Worm (Caenorhabditis elegans) whole organism, late embryonic: ENCODE measurements around the gene C15H7.4.

Experiments
- ama-1 ChIP-seq: fragments of 150-350 bp; optimal IDR thresholded peaks from 2 replicates; lab custom pipeline; 2014
- ceh-24 ChIP-seq: sonication (generic microtip); optimal IDR thresholded peaks from 2 replicates; lab custom pipeline; 2016; ENCODE audit warnings: mild to moderate bottlenecking, missing genetic modification characterization, missing compliant biosample characterization
- dmd-4 ChIP-seq: sonication (generic microtip); optimal IDR thresholded peaks from 2 replicates; lab custom pipeline; 2016; ENCODE audit warnings: borderline replicate concordance, missing genetic modification characterization, missing compliant biosample characterization
- elt-4 ChIP-seq: sonication (generic microtip); optimal IDR thresholded peaks from 2 replicates; lab custom pipeline; 2016; ENCODE audit warnings: missing genetic modification characterization, missing compliant biosample characterization
- fkh-6 ChIP-seq: sonication (generic microtip); optimal IDR thresholded peaks from 2 replicates; lab custom pipeline; 2016; ENCODE audit warnings: missing genetic modification characterization, missing compliant biosample characterization
- hlh-15 ChIP-seq: sonication (generic microtip); optimal IDR thresholded peaks from 2 replicates; lab custom pipeline; 2016; ENCODE audit warnings: missing genetic modification characterization, missing compliant biosample characterization
- lin-11 ChIP-seq: fragments of 200-800 bp; sonication (Bioruptor generic); optimal IDR thresholded peaks from 2 replicates; lab custom pipeline; 2018; ENCODE audit warnings: mild to moderate bottlenecking, missing genetic modification characterization, missing compliant biosample characterization
- nhr-11 ChIP-seq: fragments of 150-350 bp; optimal IDR thresholded peaks from 2 replicates; lab custom pipeline; 2014; ENCODE audit warnings: missing biosample characterization, missing genetic modification characterization
- pqm-1 ChIP-seq: sonication (generic microtip); optimal IDR thresholded peaks from 2 replicates; lab custom pipeline; 2016; ENCODE audit warnings: missing genetic modification characterization, missing compliant biosample characterization
- pros-1 ChIP-seq: fragments of 150-350 bp; optimal IDR thresholded peaks from 2 replicates; lab custom pipeline; 2014; ENCODE audit warnings: missing biosample characterization, missing genetic modification reagents, missing genetic modification characterization
- sox-2 ChIP-seq: fragments of 200-800 bp; sonication (Bioruptor generic); IDR thresholded peaks from 2 replicates; pipeline ENCODE4 v1.3.6; 2022; ENCODE audit warnings: missing genetic modification reagents, missing genetic modification characterization, missing compliant biosample characterization
- unc-86 ChIP-seq: sonication (generic microtip); optimal IDR thresholded peaks from 2 replicates; lab custom pipeline; 2016; ENCODE audit warnings: missing genetic modification characterization, missing compliant biosample characterization

ce11 chrIII:9639281-9640050, 16.2 kb downstream of the C15H7.4 start:
- TF ChIP-seq elt-4 (tag; lab: Kevin White, UChicago) (no peak), nhr-11 (no peak), pqm-1 (tag; lab: Kevin White, UChicago) (no peak), ama-1 (lab: Kevin White, UChicago) (no peak), lin-11 (tag; lab: Kevin White, UChicago) (no peak), pros-1 (tag; lab: Kevin White, UChicago) (no peak), ceh-24 (no peak), unc-86 (no peak), hlh-15 (no peak), sox-2 (GFP tag; lab: Robert Waterston, UW) (no peak), fkh-6 (tag; lab: Kevin White, UChicago) (no peak), dmd-4 (tag; lab: Kevin White, UChicago) (no peak)
